Worm (Caenorhabditis elegans) whole organism, L4 larva: Measurements from ENCODE around the gene Y14H12B.1.

Experiments used
- ceh-20 ChIP-seq: fragments of 200-800 bp; sonication (Bioruptor generic); IDR thresholded peaks from 2 replicates; pipeline ENCODE4 v1.3.6; 2022; ENCODE audit warnings: missing genetic modification reagents, missing genetic modification characterization, missing compliant biosample characterization
- egl-27 ChIP-seq: sonication (generic microtip); optimal IDR thresholded peaks from 3 replicates; lab custom pipeline; 2017; ENCODE audit warnings: missing biosample characterization, missing genetic modification reagents, missing genetic modification characterization
- fkh-10 ChIP-seq: fragments of 150-350 bp; optimal IDR thresholded peaks from 2 replicates; lab custom pipeline; 2014; ENCODE audit warnings: missing biosample characterization, missing genetic modification reagents, missing genetic modification characterization
- mep-1 ChIP-seq: fragments of 150-350 bp; sonication (generic microtip); optimal IDR thresholded peaks from 3 replicates; lab custom pipeline; 2014; ENCODE audit warnings: missing biosample characterization, missing genetic modification characterization
- nhr-10 ChIP-seq: fragments of 150-350 bp; optimal IDR thresholded peaks from 2 replicates; lab custom pipeline; 2014; ENCODE audit warnings: missing biosample characterization, missing genetic modification characterization
- snpc-1.2 ChIP-seq: fragments of 200-800 bp; sonication (Bioruptor generic); IDR thresholded peaks from 2 replicates; pipeline ENCODE4 v1.3.6; 2022; ENCODE audit warnings: missing genetic modification reagents, missing genetic modification characterization, missing compliant biosample characterization
- unc-62 ChIP-seq, 3 experiments: fragments of 150-350 bp in 1 of 3; sonication (generic microtip); optimal IDR thresholded peaks in 2 of 3; peaks in 1 of 3; 1 replicate in 1 of 3; 2 replicates in 2 of 3; lab custom pipeline; 2014 to 2017; ENCODE audit warnings: missing biosample characterization in 3 of 3, missing genetic modification characterization in 3 of 3, missing genetic modification reagents in 3 of 3, missing genotype in 1 of 3

ce11 chrII:3930478-3931182, 3.6 kb upstream of the Y14H12B.1 start:
- TF ChIP-seq snpc-1.2 (GFP tag; lab: Robert Waterston, UW) (no peak), mep-1 (tag; lab: Kevin White, UChicago) (peak; percentile 62), ceh-20 (GFP tag; lab: Robert Waterston, UW) (no peak), egl-27 (tag; lab: Kevin White, UChicago) (no peak), fkh-10 (GFP tag; lab: Kevin White, UChicago) (peak; percentile 66), unc-62 (GFP tag; optimal IDR thresholded peaks at IDR 0.05 in 1 of 2; lab: Kevin White, UChicago) (peak in 1 of 2 experiments; percentile 69), unc-62 (tag; optimal IDR thresholded peaks at IDR 0.05; lab: Kevin White, UChicago) (no peak), nhr-10 (tag; lab: Kevin White, UChicago) (no peak)
